ENCODE assay signal across 6 worm cellular contexts in genomic region chrX:4088943-4089342, ce11.
TF ChIP-seq lines count a peak whose summit lies in the region.

No protein-coding gene starts in this region.

TF ChIP-seq in whole organism, L1 larva, 84 proteins besides CTCF, POLR2A, EP300 and RAD21:
- peak; percentile 23 for TF ChIP-seq fkh-10 (GFP tag; optimal IDR thresholded peaks at IDR 0.05; lab: Kevin White, UChicago)
- no peak for TF ChIP-seq sptf-1 (tag; optimal IDR thresholded peaks at IDR 0.05; lab: Kevin White, UChicago)
- TF ChIP-seq lin-14 (GFP tag; optimal IDR thresholded peaks at IDR 0.05; lab: Kevin White, UChicago): peak; percentile 50

TF ChIP-seq in whole organism, L2 larva, 48 proteins besides CTCF, POLR2A, EP300 and RAD21:
- TF ChIP-seq snpc-4 (tag; optimal IDR thresholded peaks at IDR 0.05; lab: Kevin White, UChicago) (no peak), lin-13 (GFP tag; optimal IDR thresholded peaks at IDR 0.05; lab: Kevin White, UChicago) (no peak), unc-55 (GFP tag; optimal IDR thresholded peaks at IDR 0.05; lab: Kevin White, UChicago) (peak; percentile 6)
TF ChIP-seq in whole organism, L2 larva: peak in this region for 1.

TF ChIP-seq in whole organism, L3 larva, 47 proteins besides CTCF, POLR2A, EP300 and RAD21:
- TF ChIP-seq R02D3.7 (tag; optimal IDR thresholded peaks at IDR 0.05; lab: Kevin White, UChicago) (no peak), fkh-10 (GFP tag; optimal IDR thresholded peaks at IDR 0.05; lab: Kevin White, UChicago) (peak; percentile 80)

TF ChIP-seq in whole organism, L4 larva, 104 proteins besides CTCF, POLR2A, EP300 and RAD21:
- TF ChIP-seq ces-1 (GFP tag; optimal IDR thresholded peaks at IDR 0.05; lab: Kevin White, UChicago) (peak; percentile 38), lir-3 (tag; optimal IDR thresholded peaks at IDR 0.05; lab: Kevin White, UChicago) (no peak), fkh-10 (GFP tag; optimal IDR thresholded peaks at IDR 0.05; lab: Kevin White, UChicago) (peak; percentile 64), ceh-20 (GFP tag; IDR thresholded peaks at IDR 0.05; lab: Robert Waterston, UW) (no peak)

TF ChIP-seq in whole organism, late embryonic, 69 proteins besides CTCF, POLR2A, EP300 and RAD21:
- TF ChIP-seq sox-4 (tag; optimal IDR thresholded peaks at IDR 0.05; lab: Kevin White, UChicago): no peak
- peak; percentile 90 for TF ChIP-seq unc-42 (tag; optimal IDR thresholded peaks at IDR 0.05; lab: Kevin White, UChicago)
- TF ChIP-seq C08G9.2 (tag; optimal IDR thresholded peaks at IDR 0.05; lab: Kevin White, UChicago): no peak
- TF ChIP-seq pqm-1 (tag; optimal IDR thresholded peaks at IDR 0.05; lab: Kevin White, UChicago): no peak
- peak; percentile 23 for TF ChIP-seq ceh-31 (tag; optimal IDR thresholded peaks at IDR 0.05; lab: Kevin White, UChicago)

TF ChIP-seq in whole organism, mixed stage, embryonic, 35 proteins besides CTCF, POLR2A, EP300 and RAD21:
- TF ChIP-seq nhr-76 (tag; optimal IDR thresholded peaks at IDR 0.05; lab: Kevin White, UChicago) (no peak), ceh-43 (GFP tag; optimal IDR thresholded peaks at IDR 0.05; lab: Kevin White, UChicago) (no peak), ces-1 (GFP tag; optimal IDR thresholded peaks at IDR 0.05; lab: Kevin White, UChicago) (peak; percentile 83), nhr-237 (tag; optimal IDR thresholded peaks at IDR 0.05; lab: Kevin White, UChicago) (no peak), ztf-11 (tag; optimal IDR thresholded peaks at IDR 0.05; lab: Kevin White, UChicago) (no peak), unc-62 (GFP tag; optimal IDR thresholded peaks at IDR 0.05; lab: Kevin White, UChicago) (no peak), elt-3 (tag; optimal IDR thresholded peaks at IDR 0.05; lab: Kevin White, UChicago) (no peak)
TF ChIP-seq in whole organism, mixed stage, embryonic: peak in this region for 1.

Comparison
In these comparisons a context has a peak if more than half of its experiments do, and no peak if none do; other contexts are left out.
1. Of the 29 proteins assayed by ChIP-seq in both whole organism, L4 larva and whole organism, L1 larva: peak only in whole organism, L4 larva: ces-1; only in whole organism, L1 larva: none; in both: fkh-10; in neither: 27.